Worm (Caenorhabditis elegans): Measurements from ENCODE around the gene R06F6.12.

DNA sequence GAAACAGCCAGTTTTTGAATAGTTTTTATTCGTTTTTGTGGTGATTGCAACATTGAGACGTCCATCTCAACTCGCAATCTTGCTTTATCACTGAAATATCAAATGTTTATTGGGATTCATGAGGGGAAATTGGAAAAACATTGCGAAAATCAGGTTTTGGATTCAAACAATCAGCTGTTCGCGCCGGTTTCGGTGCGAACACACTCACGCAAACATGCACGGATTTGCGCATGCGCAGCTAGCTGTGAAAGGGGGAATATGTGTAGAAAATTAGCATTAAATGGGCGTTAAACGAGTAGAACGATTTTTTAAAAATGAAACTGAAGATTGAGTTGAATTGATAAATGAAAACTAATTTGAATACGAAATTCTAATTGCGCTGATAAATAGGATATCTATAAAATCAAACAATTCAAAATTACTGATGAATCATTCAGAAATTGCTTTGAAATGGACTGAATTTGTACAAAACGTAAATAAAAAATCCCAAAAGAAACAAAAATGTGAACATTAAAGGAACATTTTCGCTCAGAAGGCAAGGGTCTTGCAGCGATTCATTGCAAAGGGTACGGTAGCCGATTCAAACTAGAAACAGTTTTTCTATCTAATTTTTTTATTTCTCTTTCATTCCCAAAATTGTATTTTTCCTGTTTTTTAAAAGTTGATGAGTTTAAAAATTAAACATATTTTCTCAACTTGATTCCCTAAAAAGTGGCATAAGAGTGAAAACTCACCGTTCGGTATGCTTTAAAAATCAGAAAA lies 40.5 kb downstream of the R06F6.12 start, which contains the start of gene ect-2:
- TF ChIP-seq W03F9.2 (tag; optimal IDR thresholded peaks at IDR 0.05) (no peak), him-1 (tag; optimal IDR thresholded peaks at IDR 0.05) (no peak)

Data from whole organism, L4/young adult.